Worm (Caenorhabditis elegans): ENCODE data around the gene dpy-30.

DNA sequence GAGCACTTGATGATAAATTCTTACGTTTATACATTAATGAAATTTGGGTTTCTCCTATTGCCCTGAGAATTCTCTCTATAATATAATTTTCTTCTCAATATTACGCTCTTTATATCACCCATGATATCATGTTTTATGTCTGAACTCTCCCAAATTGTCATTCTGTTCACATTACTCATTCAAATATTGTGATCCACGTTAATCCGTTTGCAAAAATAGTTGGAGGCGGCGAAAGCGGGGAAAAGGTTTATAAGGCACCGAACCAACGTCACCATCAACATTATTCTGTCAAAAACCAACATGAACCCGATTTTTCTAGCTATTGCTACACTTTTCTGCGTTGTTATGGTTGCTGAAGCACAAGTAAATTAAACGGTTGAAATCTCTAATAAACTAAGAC is 38.5 kb upstream of the dpy-30 start, which contains the start of gene C27A7.8:
- TF ChIP-seq npax-4 (tag; optimal IDR thresholded peaks at IDR 0.05), result no peak
- TF ChIP-seq sdc-2 (tag; optimal IDR thresholded peaks at IDR 0.05), result no peak
- no peak for TF ChIP-seq ets-4 (tag; optimal IDR thresholded peaks at IDR 0.05)
- no peak for TF ChIP-seq pros-1 (tag; optimal IDR thresholded peaks at IDR 0.05)
- TF ChIP-seq rnt-1 (tag; optimal IDR thresholded peaks at IDR 0.05), result no peak
- TF ChIP-seq zip-5 (tag; optimal IDR thresholded peaks at IDR 0.05), result no peak
- TF ChIP-seq nhr-11 (tag; optimal IDR thresholded peaks at IDR 0.05), result no peak
- TF ChIP-seq dmd-4 (tag; optimal IDR thresholded peaks at IDR 0.05; ENCODE audit: borderline replicate concordance), result no peak
- no peak for TF ChIP-seq pat-9 (tag; optimal IDR thresholded peaks at IDR 0.05)
- TF ChIP-seq pha-4 (tag; optimal IDR thresholded peaks at IDR 0.05), result no peak
- TF ChIP-seq ceh-48 (tag; optimal IDR thresholded peaks at IDR 0.05), result no peak
- TF ChIP-seq sox-4 (tag; optimal IDR thresholded peaks at IDR 0.05), result no peak
- TF ChIP-seq pqm-1 (tag; optimal IDR thresholded peaks at IDR 0.05), result no peak
